Fruit fly (Drosophila melanogaster) whole organism, embryonic: Measurements from ENCODE around the gene Grx5.
A peak's percentile ranks its signal among the peaks of the same experiment; 100 is the strongest.

Source experiments
- Blimp-1 ChIP-seq: fragments of 200-800 bp; sonication (Bioruptor generic); optimal IDR thresholded peaks from 3 replicates; lab custom pipeline; 2018; ENCODE audit warnings: missing biosample characterization, missing genetic modification characterization, mild to moderate bottlenecking, moderate library complexity, missing genetic modification reagents
- Bteb2 ChIP-seq: fragments of 200-800 bp; sonication (Bioruptor generic); optimal IDR thresholded peaks from 2 replicates; lab custom pipeline; 2016; ENCODE audit warnings: missing biosample characterization, missing genetic modification characterization
- CG10979 ChIP-seq: fragments of 200-800 bp; sonication (Bioruptor generic); optimal IDR thresholded peaks from 2 replicates; lab custom pipeline; 2018; ENCODE audit warnings: missing biosample characterization, mild to moderate bottlenecking, missing genetic modification characterization, moderate library complexity
- CG11504 ChIP-seq: fragments of 200-800 bp; sonication (Bioruptor generic); optimal IDR thresholded peaks from 3 replicates; lab custom pipeline; 2019; ENCODE audit warnings: missing biosample characterization, mild to moderate bottlenecking, missing genetic modification characterization, moderate library complexity
- CG14667 ChIP-seq: fragments of 200-800 bp; sonication (Bioruptor generic); IDR thresholded peaks from 2 replicates; pipeline ENCODE4 v1.3.6; 2022; ENCODE audit warnings: missing biosample characterization, missing genetic modification characterization
- CG17361 ChIP-seq: fragments of 200-800 bp; sonication (Bioruptor generic); IDR thresholded peaks from 3 replicates; pipeline ENCODE4 v1.3.6; 2022; ENCODE audit warnings: missing biosample characterization, missing genetic modification characterization
- CG17568 ChIP-seq: fragments of 200-800 bp; sonication (Bioruptor generic); optimal IDR thresholded peaks from 2 replicates; lab custom pipeline; 2018; ENCODE audit warnings: missing biosample characterization, mild to moderate bottlenecking, missing genetic modification characterization, moderate library complexity
- CG18262 ChIP-seq: fragments of 200-800 bp; optimal IDR thresholded peaks from 3 replicates; lab custom pipeline; 2019; ENCODE audit warnings: missing biosample characterization, mild to moderate bottlenecking, missing genetic modification characterization, moderate library complexity
- CG2678 ChIP-seq: fragments of 200-800 bp; sonication (Bioruptor generic); optimal IDR thresholded peaks from 3 replicates; lab custom pipeline; 2019; ENCODE audit warnings: missing biosample characterization, mild to moderate bottlenecking, missing genetic modification characterization, moderate library complexity
- CG2712 ChIP-seq: fragments of 200-800 bp; optimal IDR thresholded peaks from 3 replicates; lab custom pipeline; 2019; ENCODE audit warnings: missing biosample characterization, mild to moderate bottlenecking, missing genetic modification characterization, moderate library complexity
- CG32532 ChIP-seq: fragments of 200-800 bp; sonication (Bioruptor generic); IDR thresholded peaks from 2 replicates; pipeline ENCODE4 v1.3.6; 2022; ENCODE audit warnings: missing biosample characterization, missing genetic modification characterization
- CG6654 ChIP-seq: fragments of 200-800 bp; sonication (Bioruptor generic); optimal IDR thresholded peaks from 2 replicates; lab custom pipeline; 2017; ENCODE audit warnings: missing biosample characterization, mild to moderate bottlenecking, missing genetic modification characterization
- CG6689 ChIP-seq: fragments of 200-800 bp; sonication (Bioruptor generic); IDR thresholded peaks from 2 replicates; pipeline ENCODE4 v1.3.6; 2022; ENCODE audit warnings: missing biosample characterization, missing genetic modification characterization
- CG6765 ChIP-seq: fragments of 200-800 bp; sonication (Bioruptor generic); optimal IDR thresholded peaks from 3 replicates; lab custom pipeline; 2017; ENCODE audit warnings: missing biosample characterization, mild to moderate bottlenecking, missing genetic modification characterization
- CG7839 ChIP-seq: fragments of 200-800 bp; sonication (Bioruptor generic); optimal IDR thresholded peaks from 3 replicates; lab custom pipeline; 2018; ENCODE audit warnings: missing biosample characterization, mild to moderate bottlenecking, missing genetic modification characterization, moderate library complexity
- CG8388 ChIP-seq: fragments of 200-800 bp; sonication (Bioruptor generic); optimal IDR thresholded peaks from 2 replicates; lab custom pipeline; 2019; ENCODE audit warnings: missing biosample characterization, mild to moderate bottlenecking, missing genetic modification characterization, moderate library complexity
- D19B ChIP-seq: fragments of 200-800 bp; sonication (Bioruptor generic); optimal IDR thresholded peaks from 2 replicates; lab custom pipeline; 2017; ENCODE audit warnings: missing biosample characterization, mild to moderate bottlenecking, missing genetic modification characterization
- HLH4C ChIP-seq: fragments of 200-800 bp; sonication (Bioruptor generic); IDR thresholded peaks from 3 replicates; pipeline ENCODE4 v1.3.6; 2022; ENCODE audit warnings: missing biosample characterization, missing genetic modification characterization; ENCODE audit not compliant: partially characterized antibody
- Hr78 ChIP-seq, 2 experiments: fragments of 200-800 bp in 1 of 2; fragments of >200 bp in 1 of 2; sonication (Bioruptor generic) in 1 of 2; optimal IDR thresholded peaks; 2 replicates each; lab custom pipeline; 2017 to 2019; ENCODE audit warnings: missing biosample characterization in 2 of 2, missing genetic modification characterization in 2 of 2, mild to moderate bottlenecking in 1 of 2, moderate library complexity in 1 of 2
- MBD-R2 ChIP-seq: fragments of 200-800 bp; sonication (Bioruptor generic); IDR thresholded peaks from 2 replicates; pipeline ENCODE4 v1.3.6; 2022; ENCODE audit warnings: missing biosample characterization, missing genetic modification characterization
- Rfx ChIP-seq: fragments of 200-800 bp; sonication (Bioruptor generic); IDR thresholded peaks from 2 replicates; pipeline ENCODE4 v1.3.6; 2022; ENCODE audit warnings: missing biosample characterization, missing genetic modification characterization
- Sox102F ChIP-seq: fragments of 200-800 bp; sonication (Bioruptor generic); optimal IDR thresholded peaks from 2 replicates; lab custom pipeline; 2018; ENCODE audit warnings: missing biosample characterization, mild to moderate bottlenecking, missing genetic modification characterization, moderate library complexity
- Xrp1 ChIP-seq: fragments of 200-800 bp; sonication (Bioruptor generic); IDR thresholded peaks from 2 replicates; pipeline ENCODE4 v1.3.6; 2022; ENCODE audit warnings: missing biosample characterization, missing genetic modification characterization
- ara ChIP-seq: fragments of 200-800 bp; sonication (Bioruptor generic); IDR thresholded peaks from 2 replicates; pipeline ENCODE4 v1.3.6; 2022; ENCODE audit warnings: missing biosample characterization, missing genetic modification characterization
- bsh ChIP-seq, 2 experiments: fragments of 200-800 bp; sonication (Bioruptor generic); optimal IDR thresholded peaks; 2 replicates each; lab custom pipeline; 2017 to 2018; ENCODE audit warnings: mild to moderate bottlenecking in 2 of 2, missing biosample characterization in 2 of 2, missing genetic modification characterization in 2 of 2, moderate library complexity in 1 of 2
- dmrt11E ChIP-seq: fragments of 200-800 bp; sonication (Bioruptor generic); optimal IDR thresholded peaks from 3 replicates; lab custom pipeline; 2018; ENCODE audit warnings: missing biosample characterization, mild to moderate bottlenecking, missing genetic modification characterization, moderate library complexity
- dmrt99B ChIP-seq: fragments of 200-800 bp; sonication (Bioruptor generic); optimal IDR thresholded peaks from 2 replicates; lab custom pipeline; 2018; ENCODE audit warnings: missing biosample characterization, mild to moderate bottlenecking, missing genetic modification characterization, moderate library complexity
- dysf ChIP-seq: fragments of 200-800 bp; sonication (Bioruptor generic); IDR thresholded peaks from 3 replicates; pipeline ENCODE4 v1.3.6; 2022; ENCODE audit warnings: missing biosample characterization, missing genetic modification characterization
- emc ChIP-seq: fragments of 200-800 bp; sonication (Bioruptor generic); optimal IDR thresholded peaks from 2 replicates; lab custom pipeline; 2016; ENCODE audit warnings: missing biosample characterization, missing genetic modification characterization
- en ChIP-seq: fragments of 200-800 bp; sonication (Bioruptor generic); optimal IDR thresholded peaks from 2 replicates; lab custom pipeline; 2016; ENCODE audit warnings: missing biosample characterization, missing genetic modification characterization
- fd64A ChIP-seq: fragments of 200-800 bp; sonication (Bioruptor generic); optimal IDR thresholded peaks from 3 replicates; lab custom pipeline; 2018; ENCODE audit warnings: missing biosample characterization, mild to moderate bottlenecking, missing genetic modification characterization
- gem ChIP-seq: fragments of 200-800 bp; sonication (Bioruptor generic); optimal IDR thresholded peaks from 2 replicates; lab custom pipeline; 2019; ENCODE audit warnings: missing biosample characterization, mild to moderate bottlenecking, missing genetic modification characterization, moderate library complexity
- jing ChIP-seq: fragments of 200-800 bp; sonication (Bioruptor generic); optimal IDR thresholded peaks from 2 replicates; lab custom pipeline; 2018; ENCODE audit warnings: missing biosample characterization, mild to moderate bottlenecking, missing genetic modification characterization
- lbe ChIP-seq: fragments of 200-800 bp; sonication (Bioruptor generic); optimal IDR thresholded peaks from 2 replicates; lab custom pipeline; 2016; ENCODE audit warnings: missing biosample characterization, mild to moderate bottlenecking, missing genetic modification characterization
- nmo ChIP-seq: fragments of 200-800 bp; sonication (Bioruptor generic); optimal IDR thresholded peaks from 2 replicates; lab custom pipeline; 2018; ENCODE audit warnings: missing biosample characterization, mild to moderate bottlenecking, missing genetic modification characterization, moderate library complexity
- pan ChIP-seq, 4 experiments: fragments of >200 bp in 3 of 4; fragments of 200-800 bp in 1 of 4; sonication (Bioruptor generic) in 1 of 4; optimal IDR thresholded peaks in 3 of 4; IDR thresholded peaks in 1 of 4; 2 replicates each; pipeline versions ENCODE4 v1.3.6 to Lab custom; 2017 to 2022; ENCODE audit warnings: missing biosample characterization in 2 of 4, missing genetic modification characterization in 2 of 4, mixed read lengths in 1 of 4
- phol ChIP-seq: fragments of 200-800 bp; sonication (Bioruptor generic); optimal IDR thresholded peaks from 3 replicates; lab custom pipeline; 2018; ENCODE audit warnings: missing biosample characterization, mild to moderate bottlenecking, missing genetic modification characterization, moderate library complexity
- prd ChIP-seq, 3 experiments: fragments of >200 bp in 2 of 3; fragments of 200-800 bp in 1 of 3; sonication (Bioruptor generic) in 1 of 3; optimal IDR thresholded peaks in 2 of 3; IDR thresholded peaks in 1 of 3; 2 replicates in 2 of 3; 3 replicates in 1 of 3; pipeline versions ENCODE4 v1.3.6 to Lab custom; 2017 to 2022; ENCODE audit warnings: missing biosample characterization in 1 of 3, missing genetic modification characterization in 1 of 3
- repo ChIP-seq: fragments of 200-800 bp; sonication (Bioruptor generic); optimal IDR thresholded peaks from 2 replicates; lab custom pipeline; 2016; ENCODE audit warnings: missing biosample characterization, missing genetic modification characterization
- row ChIP-seq: fragments of 200-800 bp; sonication (Bioruptor generic); IDR thresholded peaks from 3 replicates; pipeline ENCODE4 v1.3.6; 2022; ENCODE audit warnings: missing biosample characterization, missing genetic modification characterization
- stc ChIP-seq: fragments of 200-800 bp; sonication (Bioruptor generic); IDR thresholded peaks from 2 replicates; pipeline ENCODE4 v1.3.6; 2022; ENCODE audit warnings: missing biosample characterization, missing genetic modification characterization
- vvl ChIP-seq: fragments of 200-800 bp; sonication (Bioruptor generic); IDR thresholded peaks from 2 replicates; pipeline ENCODE4 v1.3.6; 2022; ENCODE audit warnings: missing biosample characterization, missing genetic modification characterization
- zfh2 ChIP-seq: fragments of 200-800 bp; sonication (Bioruptor generic); optimal IDR thresholded peaks from 2 replicates; lab custom pipeline; 2016; ENCODE audit warnings: missing biosample characterization, missing genetic modification characterization

Grx5 gene

DNA sequence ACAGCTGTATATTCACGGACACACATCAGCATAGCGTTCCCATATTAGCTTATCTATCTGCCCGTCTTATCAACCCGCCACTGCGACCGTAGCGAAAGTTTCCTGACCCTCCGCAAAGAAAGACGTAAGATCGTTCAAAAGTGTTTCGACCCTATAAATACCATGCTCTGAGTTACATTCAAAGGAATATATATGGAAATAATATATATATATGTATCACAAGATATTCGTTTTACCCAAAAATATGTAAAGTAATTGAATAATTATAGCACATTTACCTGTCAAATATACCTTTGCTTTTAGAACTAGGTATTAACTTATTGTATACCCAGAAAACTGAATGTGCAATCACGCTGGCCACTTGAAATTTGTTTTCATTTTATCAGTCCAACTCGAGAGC lies 27.6 kb downstream of the Grx5 start:
- peak; percentile 8 for TF ChIP-seq phol (tag; lab: Kevin White, UChicago)
- TF ChIP-seq CG14667 (GFP tag; lab: Robert Waterston, UW): no peak
- TF ChIP-seq MBD-R2 (GFP tag; lab: Robert Waterston, UW): no peak
- peak in 1 of 2 experiments; percentile 29 for TF ChIP-seq bsh (GFP tag; optimal IDR thresholded peaks at IDR 0.05; lab: Kevin White, UChicago)
- no peak for TF ChIP-seq CG17568
- peak; percentile 39; the same call in 1 of the 2 replicates for TF ChIP-seq CG6689 (GFP tag; lab: Robert Waterston, UW)
- no peak for TF ChIP-seq HLH4C
- no peak for TF ChIP-seq pan (optimal IDR thresholded peaks at IDR 0.05; lab: Kevin White, UChicago)
- TF ChIP-seq pan (GFP tag; optimal IDR thresholded peaks at IDR 0.05 in 1 of 2, IDR thresholded peaks at IDR 0.05 in 1 of 2): peak in 1 of 2 experiments; percentile 10
- peak; percentile 52; the same call in 2 of the 3 replicates for TF ChIP-seq row (GFP tag; lab: Robert Waterston, UW)
- 0 out of 3 replicates have a peak, but pooled peaks have one; percentile 28 for TF ChIP-seq dysf (GFP tag; lab: Robert Waterston, UW)
- 0 out of 3 replicates have a peak, but pooled peaks have one; percentile 8 for TF ChIP-seq CG17361 (GFP tag; lab: Robert Waterston, UW)
- TF ChIP-seq repo (GFP tag; lab: Kevin White, UChicago): no peak
- 0 out of 2 replicates have a peak, but pooled peaks have one; percentile 34 for TF ChIP-seq stc (GFP tag; lab: Robert Waterston, UW)
- TF ChIP-seq CG10979: peak; percentile 15
- TF ChIP-seq Sox102F (GFP tag; lab: Kevin White, UChicago): peak; percentile 9
- peak; percentile 15; the same call in 1 of the 2 replicates for TF ChIP-seq Rfx (GFP tag; lab: Robert Waterston, UW)
- TF ChIP-seq prd (optimal IDR thresholded peaks at IDR 0.05; lab: Kevin White, UChicago): no peak
- peak; percentile 51; the same call in 2 of the 3 replicates for TF ChIP-seq prd (GFP tag; IDR thresholded peaks at IDR 0.05; lab: Robert Waterston, UW)
- no peak for TF ChIP-seq CG6654 (GFP tag; lab: Kevin White, UChicago)
- TF ChIP-seq CG2678 (tag; lab: Kevin White, UChicago): peak; percentile 1
- TF ChIP-seq ara (GFP tag; lab: Robert Waterston, UW): peak; percentile 16; the same call in 1 of the 2 replicates
- peak; percentile 8 for TF ChIP-seq dmrt11E
- peak; percentile 45 for TF ChIP-seq gem (tag; lab: Kevin White, UChicago)
- peak; percentile 17 for TF ChIP-seq dmrt99B (tag; lab: Kevin White, UChicago)
- TF ChIP-seq Hr78 (GFP tag; optimal IDR thresholded peaks at IDR 0.05; lab: Kevin White, UChicago): peak in 1 of 2 experiments; percentile 19
- TF ChIP-seq Xrp1: peak; percentile 14; the same call in 1 of the 2 replicates
- no peak for TF ChIP-seq en
- TF ChIP-seq jing: no peak
- TF ChIP-seq nmo (GFP tag; lab: Kevin White, UChicago): peak; percentile 33
- TF ChIP-seq CG2712 (tag; lab: Kevin White, UChicago): peak; percentile 37
- TF ChIP-seq vvl (GFP tag; lab: Robert Waterston, UW): peak; percentile 9; the same call in 1 of the 2 replicates
- TF ChIP-seq CG32532 (GFP tag; lab: Robert Waterston, UW): no peak
- TF ChIP-seq CG18262: peak; percentile 42
- TF ChIP-seq CG11504 (tag; lab: Kevin White, UChicago): peak; percentile 21
- TF ChIP-seq emc (GFP tag; lab: Kevin White, UChicago): no peak
- TF ChIP-seq Blimp-1 (GFP tag; lab: Kevin White, UChicago): peak; percentile 13
- TF ChIP-seq CG7839 (tag; lab: Kevin White, UChicago): peak; percentile 7
- no peak for TF ChIP-seq fd64A (GFP tag; lab: Kevin White, UChicago)
- no peak for TF ChIP-seq lbe (GFP tag; lab: Kevin White, UChicago)
- TF ChIP-seq CG6765 (GFP tag; lab: Kevin White, UChicago): no peak
- no peak for TF ChIP-seq CG8388
- TF ChIP-seq D19B (GFP tag; lab: Kevin White, UChicago): peak; percentile 83
- no peak for TF ChIP-seq zfh2 (GFP tag; lab: Kevin White, UChicago)
- no peak for TF ChIP-seq Bteb2
